Fruit fly (Drosophila melanogaster): Measurements from ENCODE around the gene spict.

DNA sequence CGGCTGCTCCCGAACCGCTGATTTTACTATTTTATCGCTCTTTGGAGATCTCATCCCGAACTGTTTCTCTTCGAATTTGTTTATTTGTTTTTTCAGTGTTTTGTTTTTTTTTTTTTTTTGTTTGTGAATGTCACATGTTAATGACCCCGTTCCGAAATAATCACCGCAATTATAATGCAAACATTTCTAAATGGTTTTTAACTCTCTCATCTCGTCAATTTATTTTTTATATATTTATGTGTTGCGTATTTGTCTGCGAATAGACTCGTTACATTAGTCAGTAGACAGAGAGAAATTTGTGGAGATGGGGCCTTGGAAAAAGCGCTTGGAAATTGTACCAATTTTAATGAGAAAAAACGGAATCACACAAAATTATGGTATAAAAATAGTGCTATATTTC, 34.9 kb upstream of the spict start, which contains the start of gene Nepl7:
- TF ChIP-seq stc (GFP tag; IDR thresholded peaks at IDR 0.05) (no peak), cas (GFP tag; IDR thresholded peaks at IDR 0.05) (no peak), Fer1 (GFP tag; optimal IDR thresholded peaks at IDR 0.05) (no peak), sd (tag; optimal IDR thresholded peaks at IDR 0.05) (no peak), CG16779 (GFP tag; IDR thresholded peaks at IDR 0.05) (no peak), gcm2 (GFP tag; optimal IDR thresholded peaks at IDR 0.05) (no peak), inv (GFP tag; IDR thresholded peaks at IDR 0.05; ENCODE audit: partially characterized antibody) (no peak), so (GFP tag; IDR thresholded peaks at IDR 0.05) (no peak)
